Fruit fly (Drosophila melanogaster) whole organism, wandering third instar larva: ENCODE measurements around the gene CG3164.

Experiments used
- Abd-B ChIP-seq: fragments of >200 bp; optimal IDR thresholded peaks from 2 replicates; lab custom pipeline; 2017; ENCODE audit warnings: missing biosample characterization, missing genetic modification characterization
- CG9705 ChIP-seq: fragments of 200-800 bp; sonication (Bioruptor generic); optimal IDR thresholded peaks from 2 replicates; lab custom pipeline; 2018; ENCODE audit warnings: missing biosample characterization, mild to moderate bottlenecking, missing genetic modification characterization
- Dfd ChIP-seq: fragments of >200 bp; optimal IDR thresholded peaks from 2 replicates; lab custom pipeline; 2017; ENCODE audit warnings: missing biosample characterization, missing genetic modification characterization
- Dif ChIP-seq: fragments of 200-275, 200-300 bp; sonication (Bioruptor generic); optimal IDR thresholded peaks from 2 replicates; lab custom pipeline; 2018; ENCODE audit warnings: missing biosample characterization, missing genetic modification characterization; ENCODE audit not compliant: partially characterized antibody
- GATAd ChIP-seq: sonication (Bioruptor generic); optimal IDR thresholded peaks from 2 replicates; lab custom pipeline; 2016; ENCODE audit warnings: missing biosample characterization, missing genetic modification characterization
- HLH106 ChIP-seq: fragments of 200-800 bp; optimal IDR thresholded peaks from 3 replicates; lab custom pipeline; 2019; ENCODE audit warnings: missing biosample characterization, mild to moderate bottlenecking, missing genetic modification characterization, moderate library complexity
- Hnf4 ChIP-seq: fragments of 200-800 bp; sonication (Bioruptor generic); optimal IDR thresholded peaks from 2 replicates; lab custom pipeline; 2016; ENCODE audit warnings: missing biosample characterization, mild to moderate bottlenecking, missing genetic modification characterization
- Hr83 ChIP-seq: fragments of 200-300 bp; sonication (Bioruptor generic); optimal IDR thresholded peaks from 2 replicates; lab custom pipeline; 2016; ENCODE audit warnings: missing biosample characterization, mild to moderate bottlenecking, missing genetic modification characterization, moderate library complexity; ENCODE audit not compliant: poor library complexity, severe bottlenecking
- Jra ChIP-seq: sonication (Bioruptor generic); optimal IDR thresholded peaks from 2 replicates; lab custom pipeline; 2016; ENCODE audit warnings: missing biosample characterization, missing genetic modification characterization
- Myc ChIP-seq: fragments of >200 bp; optimal IDR thresholded peaks from 2 replicates; lab custom pipeline; 2017
- OdsH ChIP-seq: fragments of 200-800 bp; sonication (Bioruptor generic); optimal IDR thresholded peaks from 2 replicates; lab custom pipeline; 2016; ENCODE audit warnings: missing biosample characterization, mild to moderate bottlenecking, missing genetic modification characterization
- Rel ChIP-seq, 2 experiments: fragments of 200-800 bp; sonication (Bioruptor generic) in 1 of 2; optimal IDR thresholded peaks; 2 replicates in 1 of 2; 3 replicates in 1 of 2; lab custom pipeline; 2016 to 2019; ENCODE audit warnings: mild to moderate bottlenecking in 2 of 2, missing biosample characterization in 2 of 2, missing genetic modification characterization in 2 of 2, moderate library complexity in 1 of 2
- Vsx2 ChIP-seq: fragments of 200-300, 225-300 bp; sonication (Bioruptor generic); optimal IDR thresholded peaks from 2 replicates; lab custom pipeline; 2018; ENCODE audit warnings: missing biosample characterization, missing genetic modification characterization; ENCODE audit not compliant: partially characterized antibody
- br ChIP-seq: fragments of 200-800 bp; sonication (Bioruptor generic); optimal IDR thresholded peaks from 2 replicates; lab custom pipeline; 2016; ENCODE audit warnings: missing biosample characterization, missing genetic modification characterization
- brk ChIP-seq: fragments of 200-800 bp; sonication (Bioruptor generic); optimal IDR thresholded peaks from 2 replicates; lab custom pipeline; 2016; ENCODE audit warnings: missing biosample characterization, mild to moderate bottlenecking, missing genetic modification characterization
- dl ChIP-seq, 2 experiments: fragments of 175-275, 200-275 bp in 1 of 2; fragments of 200-275 bp in 1 of 2; sonication (Bioruptor generic); optimal IDR thresholded peaks; lab custom pipeline; 2018; ENCODE audit warnings: mild to moderate bottlenecking in 2 of 2, missing biosample characterization in 2 of 2, missing genetic modification characterization in 2 of 2, moderate library complexity in 2 of 2; ENCODE audit not compliant: partially characterized antibody in 2 of 2, insufficient read depth in 1 of 2
- dsf ChIP-seq: sonication (Bioruptor generic); optimal IDR thresholded peaks from 2 replicates; lab custom pipeline; 2016; ENCODE audit warnings: missing biosample characterization, missing genetic modification characterization, borderline replicate concordance
- ey ChIP-seq: fragments of 200-800 bp; sonication (Bioruptor generic); optimal IDR thresholded peaks from 2 replicates; lab custom pipeline; 2016; ENCODE audit warnings: missing biosample characterization, missing genetic modification characterization
- foxo ChIP-seq, 2 experiments: fragments of 200-800 bp; sonication (Bioruptor generic); optimal IDR thresholded peaks; 2 replicates in 1 of 2; 3 replicates in 1 of 2; lab custom pipeline; 2016 to 2017; ENCODE audit warnings: missing biosample characterization in 2 of 2, missing genetic modification characterization in 2 of 2
- fru ChIP-seq: fragments of 200-800 bp; sonication (Bioruptor generic); optimal IDR thresholded peaks from 3 replicates; lab custom pipeline; 2016; ENCODE audit warnings: missing biosample characterization, mild to moderate bottlenecking, missing genetic modification characterization
- h ChIP-seq: fragments of 200-800 bp; sonication (Bioruptor generic); optimal IDR thresholded peaks from 3 replicates; lab custom pipeline; 2016; ENCODE audit warnings: missing biosample characterization, mild to moderate bottlenecking, missing genetic modification characterization
- lola ChIP-seq: fragments of >200 bp; optimal IDR thresholded peaks from 2 replicates; lab custom pipeline; 2017; ENCODE audit warnings: missing biosample characterization, missing genetic modification characterization
- psq ChIP-seq: fragments of 200-800 bp; sonication (Bioruptor generic); optimal IDR thresholded peaks from 3 replicates; lab custom pipeline; 2017; ENCODE audit warnings: missing biosample characterization, mild to moderate bottlenecking, missing genetic modification characterization, moderate library complexity
- rgr ChIP-seq: fragments of 200-800 bp; sonication (Bioruptor generic); optimal IDR thresholded peaks from 3 replicates; lab custom pipeline; 2016; ENCODE audit warnings: missing biosample characterization, mild to moderate bottlenecking, missing genetic modification characterization
- sage ChIP-seq: fragments of 200-800 bp; sonication (Bioruptor generic); optimal IDR thresholded peaks from 2 replicates; lab custom pipeline; 2016; ENCODE audit warnings: missing biosample characterization, mild to moderate bottlenecking, missing genetic modification characterization
- sv ChIP-seq: fragments of 200-800 bp; sonication (Bioruptor generic); optimal IDR thresholded peaks from 3 replicates; lab custom pipeline; 2016; ENCODE audit warnings: missing biosample characterization, missing genetic modification characterization
- tai ChIP-seq: sonication (Bioruptor generic); optimal IDR thresholded peaks from 2 replicates; lab custom pipeline; 2016; ENCODE audit warnings: missing biosample characterization, missing genetic modification characterization
- usp ChIP-seq: fragments of >200 bp; optimal IDR thresholded peaks from 2 replicates; lab custom pipeline; 2017; ENCODE audit warnings: missing biosample characterization, missing genetic modification characterization
- woc ChIP-seq: sonication (Bioruptor generic); optimal IDR thresholded peaks from 2 replicates; lab custom pipeline; 2016; ENCODE audit warnings: missing biosample characterization, mild to moderate bottlenecking, missing genetic modification characterization

CG3164 gene

dm6 chr2L:73760-74388 lies 56.7 kb downstream of the CG3164 start:
- TF ChIP-seq Rel (GFP tag; optimal IDR thresholded peaks at IDR 0.05; lab: Kevin White, UChicago) (peak; percentile 55), Rel (tag; optimal IDR thresholded peaks at IDR 0.05; lab: Kevin White, UChicago) (peak; percentile 81), Hnf4 (peak; percentile 4), sage (GFP tag; lab: Kevin White, UChicago) (no peak)

DNA sequence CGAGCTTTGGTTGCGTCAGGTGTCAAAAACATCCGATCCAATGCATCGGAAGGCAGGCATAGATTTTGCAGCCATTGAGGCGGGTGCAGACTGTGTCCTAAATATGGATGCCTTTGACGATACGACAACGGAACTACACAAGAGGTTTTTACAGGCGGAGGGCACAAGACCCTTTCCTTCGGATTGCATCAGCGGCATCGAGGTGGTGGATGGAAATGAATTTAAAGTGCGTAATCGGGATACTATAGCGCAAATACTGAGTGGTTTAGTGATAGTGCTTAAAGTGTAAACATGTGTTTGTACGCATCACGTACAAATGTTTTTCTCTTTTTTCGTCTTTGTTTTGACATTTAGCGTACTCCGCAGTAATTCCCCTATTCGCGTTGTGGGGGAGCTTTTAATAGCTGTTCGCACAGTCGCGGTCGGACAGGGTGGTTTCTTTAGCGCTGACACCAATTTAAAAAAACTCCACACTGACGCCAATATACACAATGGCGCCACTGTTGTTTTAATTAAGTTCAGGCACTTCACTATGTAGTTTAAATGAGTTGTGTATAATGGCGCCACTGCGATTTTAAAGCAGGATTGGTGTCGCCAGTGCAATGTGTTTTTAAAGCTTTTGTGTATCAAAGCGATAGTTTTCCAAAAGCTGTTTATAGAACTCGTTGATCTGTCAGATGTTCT lies 57.7 kb downstream of the CG3164 start:
- TF ChIP-seq sage (GFP tag; lab: Kevin White, UChicago) (no peak), rgr (GFP tag; lab: Kevin White, UChicago) (peak; percentile 49), dsf (no peak), OdsH (peak; percentile 33), Vsx2 (no peak), Rel (GFP tag; optimal IDR thresholded peaks at IDR 0.05; lab: Kevin White, UChicago) (no peak), Rel (tag; optimal IDR thresholded peaks at IDR 0.05; lab: Kevin White, UChicago) (peak; percentile 89), Hnf4 (peak; percentile 64), GATAd (no peak), dl (GFP tag; optimal IDR thresholded peaks at IDR 0.05; lab: Kevin White, UChicago; ENCODE audit: insufficient read depth in 1 of 2, partially characterized antibody in 2 of 2) (no peak), psq (peak; percentile 94), Jra (GFP tag; lab: Kevin White, UChicago) (no peak), HLH106 (tag; lab: Kevin White, UChicago) (peak; percentile 5), h (GFP tag; lab: Kevin White, UChicago) (peak; percentile 32), Hr83 (GFP tag; lab: Kevin White, UChicago) (peak; percentile 76), brk (peak; percentile 65), woc (GFP tag; lab: Kevin White, UChicago) (no peak), usp (GFP tag; lab: Kevin White, UChicago) (no peak), Myc (lab: Kevin White, UChicago) (peak; percentile 80), lola (GFP tag; lab: Kevin White, UChicago) (no peak), CG9705 (no peak), fru (GFP tag; lab: Kevin White, UChicago) (peak; percentile 79), Abd-B (GFP tag; lab: Kevin White, UChicago) (no peak), sv (GFP tag; lab: Kevin White, UChicago) (peak; percentile 45), foxo (GFP tag; optimal IDR thresholded peaks at IDR 0.05; lab: Kevin White, UChicago) (peak in 1 of 2 experiments; percentile 57), Dfd (GFP tag; lab: Kevin White, UChicago) (no peak), tai (GFP tag; lab: Kevin White, UChicago) (peak; percentile 69), Dif (no peak), ey (GFP tag; lab: Kevin White, UChicago) (peak; percentile 19), br (GFP tag; lab: Kevin White, UChicago) (peak; percentile 3)
